Worm (Caenorhabditis elegans): Measurements from ENCODE around the gene pkd-2.

The pkd-2 gene

DNA sequence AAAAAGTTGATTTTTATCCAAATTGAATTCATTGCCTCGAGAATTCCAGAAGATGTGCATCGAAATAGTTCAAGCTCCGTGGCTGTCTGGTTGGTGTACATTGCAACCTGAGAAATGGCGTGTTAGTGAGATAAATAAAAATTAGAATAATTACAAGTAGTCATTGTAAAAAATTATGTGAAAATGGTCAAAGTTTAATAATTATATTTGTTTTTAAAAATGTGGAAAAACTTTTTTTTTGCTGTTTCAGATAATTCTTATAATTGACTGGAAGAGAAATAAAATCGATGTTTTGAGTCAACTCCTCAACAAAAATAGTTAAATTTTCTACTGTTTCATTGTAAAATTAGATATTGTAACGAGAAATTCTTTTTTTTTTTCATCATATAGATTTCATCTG, 31.9 kb downstream of the pkd-2 start, which contains the start of gene sra-30:
sra-30 (minus strand) TSS at position 101 of the 400 bp plus-strand sequence.
- TF ChIP-seq hmg-1.1 (GFP tag; IDR thresholded peaks at IDR 0.05) (no peak), F37D6.2 (tag; optimal IDR thresholded peaks at IDR 0.05) (no peak), mdl-1 (tag; optimal IDR thresholded peaks at IDR 0.05) (no peak)

DNA sequence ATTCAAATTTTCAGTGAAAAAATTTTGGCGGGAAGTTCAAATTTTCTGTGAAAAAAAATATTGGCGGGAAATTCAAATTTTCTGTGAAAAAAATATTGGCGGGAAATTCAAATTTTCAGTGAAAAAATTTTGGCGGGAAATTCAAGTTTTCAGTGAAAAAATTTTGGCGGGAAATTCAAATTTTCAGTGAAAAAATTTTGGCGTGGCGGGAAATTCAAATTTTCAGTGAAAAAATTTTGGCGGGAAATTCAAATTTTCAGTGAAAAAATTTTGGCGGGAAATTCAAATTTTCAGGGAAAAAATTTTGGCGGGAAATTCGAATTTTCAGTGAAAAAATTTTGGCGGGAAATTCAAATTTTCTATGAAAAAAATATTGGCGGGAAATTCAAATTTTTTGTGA, 45.3 kb downstream of the pkd-2 start:
- TF ChIP-seq Y105C5A.15 (GFP tag; IDR thresholded peaks at IDR 0.05) (peak; percentile 40; the same call in 1 of the 2 replicates), vab-7 (GFP tag; IDR thresholded peaks at IDR 0.05) (0 out of 2 replicates have a peak, but pooled peaks have one; percentile 22), F44E2.7 (GFP tag; IDR thresholded peaks at IDR 0.05) (0 out of 2 replicates have a peak, but pooled peaks have one; percentile 18), lim-7 (GFP tag; IDR thresholded peaks at IDR 0.05) (peak; percentile 60; the same call in 1 of the 2 replicates), php-3 (GFP tag; IDR thresholded peaks at IDR 0.05) (peak; percentile 77), lin-1 (GFP tag; IDR thresholded peaks at IDR 0.05) (peak; percentile 39; the same call in 1 of the 2 replicates), saeg-2 (GFP tag; IDR thresholded peaks at IDR 0.05) (0 out of 2 replicates have a peak, but pooled peaks have one; percentile 21), Y48G9A.11 (GFP tag; IDR thresholded peaks at IDR 0.05) (peak; percentile 68), snpc-1.2 (GFP tag; IDR thresholded peaks at IDR 0.05) (peak; percentile 66), mxl-2 (GFP tag; conservative IDR thresholded peaks at IDR 0.05) (0 out of 2 replicates have a peak, but pooled peaks have one; percentile 61), D1046.2 (GFP tag; IDR thresholded peaks at IDR 0.05) (peak; percentile 60; the same call in 1 of the 2 replicates)

DNA sequence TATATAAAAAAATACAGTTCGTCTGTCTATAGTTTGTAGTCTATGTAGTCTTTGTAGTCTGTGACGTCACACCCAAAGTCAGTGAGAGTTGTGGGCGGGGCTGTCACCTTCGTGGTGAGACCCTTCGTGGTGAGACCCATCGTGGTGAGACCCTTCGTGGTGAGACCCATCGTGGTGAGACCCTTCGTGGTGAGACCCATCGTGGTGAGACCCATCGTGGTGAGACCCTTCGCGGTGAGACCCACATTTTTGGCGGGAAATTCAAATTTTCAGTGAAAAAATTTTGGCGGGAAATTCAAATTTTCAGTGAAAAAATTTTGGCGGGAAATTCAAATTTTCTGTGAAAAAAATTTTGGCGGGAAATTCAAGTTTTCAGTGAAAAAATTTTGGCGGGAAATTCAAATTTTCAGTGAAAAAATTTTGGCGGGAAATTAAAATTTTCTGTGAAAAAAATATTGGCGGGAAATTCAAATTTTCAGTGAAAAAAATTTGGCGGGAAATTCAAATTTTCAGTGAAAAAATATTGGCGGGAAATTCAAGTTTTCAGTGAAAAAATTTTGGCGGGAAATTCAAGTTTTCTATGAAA, 46.4 kb downstream of the pkd-2 start:
- TF ChIP-seq Y75B8A.6 (GFP tag; IDR thresholded peaks at IDR 0.05) (0 out of 2 replicates have a peak, but pooled peaks have one; percentile 18), F44E2.7 (GFP tag; IDR thresholded peaks at IDR 0.05) (0 out of 2 replicates have a peak, but pooled peaks have one; percentile 44), tag-97 (GFP tag; IDR thresholded peaks at IDR 0.05) (0 out of 2 replicates have a peak, but pooled peaks have one; percentile 15)

DNA sequence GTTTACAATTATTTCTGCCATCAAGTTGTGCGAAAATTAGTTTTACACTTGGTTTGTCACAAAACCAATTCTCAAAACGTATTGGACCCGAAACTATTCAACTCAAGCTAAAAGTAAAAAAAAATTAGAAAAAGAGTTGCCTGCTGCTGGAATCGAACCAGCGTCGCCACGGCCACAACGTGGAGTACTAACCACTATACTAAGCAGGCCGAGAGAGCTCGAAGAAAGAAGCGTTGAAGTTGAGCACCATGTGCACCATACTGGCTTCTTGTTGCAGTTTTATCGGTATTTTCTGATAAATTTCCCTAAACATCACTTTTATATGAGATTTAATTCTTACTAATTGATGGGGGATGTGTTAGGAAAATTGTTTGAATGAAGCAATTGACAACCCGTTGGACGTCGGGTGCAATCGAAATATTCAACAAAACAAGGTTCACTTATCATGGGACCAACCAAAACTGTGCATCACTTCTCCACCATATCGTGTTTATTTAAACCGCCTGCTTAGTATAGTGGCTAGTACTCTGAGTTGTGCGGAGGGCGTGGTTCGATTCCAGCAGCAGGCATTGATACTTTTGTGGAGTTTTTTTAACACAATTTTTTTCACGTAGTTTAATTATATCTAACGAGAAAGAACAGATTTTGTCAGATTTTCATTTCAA, 47.1 kb downstream of the pkd-2 start:
- TF ChIP-seq dve-1 (tag; optimal IDR thresholded peaks at IDR 0.05; ENCODE audit: insufficient read depth) (no peak), hif-1 (tag; optimal IDR thresholded peaks at IDR 0.05) (no peak), egl-27 (tag; optimal IDR thresholded peaks at IDR 0.05) (no peak), nhr-111 (GFP tag; optimal IDR thresholded peaks at IDR 0.05) (no peak), snpc-1.2 (GFP tag; IDR thresholded peaks at IDR 0.05) (peak; percentile 96), nhr-48 (tag; optimal IDR thresholded peaks at IDR 0.05) (no peak), set-16 (GFP tag; IDR thresholded peaks at IDR 0.05) (no peak), F37D6.2 (tag; optimal IDR thresholded peaks at IDR 0.05) (no peak), vab-7 (GFP tag; IDR thresholded peaks at IDR 0.05) (peak; percentile 53), ZK337.2 (GFP tag; IDR thresholded peaks at IDR 0.05) (no peak), unc-39 (tag; optimal IDR thresholded peaks at IDR 0.05) (no peak), ztf-11 (tag; optimal IDR thresholded peaks at IDR 0.05) (no peak), daf-19 (GFP tag; conservative IDR thresholded peaks at IDR 0.05) (no peak), fkh-10 (GFP tag; optimal IDR thresholded peaks at IDR 0.05) (no peak), nhr-25 (tag; optimal IDR thresholded peaks at IDR 0.05; ENCODE audit: borderline replicate concordance, insufficient read depth) (no peak), hmg-1.1 (GFP tag; IDR thresholded peaks at IDR 0.05) (0 out of 2 replicates have a peak, but pooled peaks have one; percentile 19), nhr-6 (tag; optimal IDR thresholded peaks at IDR 0.05) (no peak), zfp-3 (GFP tag; conservative IDR thresholded peaks at IDR 0.05) (no peak), cey-2 (tag; optimal IDR thresholded peaks at IDR 0.05; ENCODE audit: borderline replicate concordance, insufficient read depth) (no peak), D1046.2 (GFP tag; IDR thresholded peaks at IDR 0.05) (0 out of 2 replicates have a peak, but pooled peaks have one; percentile 68), ces-1 (GFP tag; optimal IDR thresholded peaks at IDR 0.05) (no peak), nhr-102 (tag; optimal IDR thresholded peaks at IDR 0.05) (no peak), snpc-4 (tag; optimal IDR thresholded peaks at IDR 0.05) (no peak), mdl-1 (tag; optimal IDR thresholded peaks at IDR 0.05) (no peak), ceh-62 (tag; optimal IDR thresholded peaks at IDR 0.05) (no peak), pha-4 (GFP tag; IDR thresholded peaks at IDR 0.05) (peak; percentile 49; the same call in 1 of the 2 replicates), pha-4 (tag; optimal IDR thresholded peaks at IDR 0.05) (no peak), lin-38 (GFP tag; IDR thresholded peaks at IDR 0.05) (no peak), unc-130 (GFP tag; optimal IDR thresholded peaks at IDR 0.05) (peak; percentile 8), mdt-29 (GFP tag; IDR thresholded peaks at IDR 0.05) (0 out of 2 replicates have a peak, but pooled peaks have one; percentile 44), gei-8 (GFP tag; optimal IDR thresholded peaks at IDR 0.05) (no peak)

All from whole organism, L4 larva.